Fruit fly (Drosophila melanogaster) whole organism, prepupa: ENCODE data around the gene CG43051.

Experiments used
- CG10631 ChIP-seq: fragments of 200-800 bp; sonication (Bioruptor generic); optimal IDR thresholded peaks from 2 replicates; lab custom pipeline; 2016; ENCODE audit warnings: missing biosample characterization, missing genetic modification characterization
- CG10669 ChIP-seq: fragments of 200-800 bp; sonication (Bioruptor generic); optimal IDR thresholded peaks from 3 replicates; lab custom pipeline; 2018; ENCODE audit warnings: missing biosample characterization, mild to moderate bottlenecking, missing genetic modification characterization, moderate library complexity
- CG11294 ChIP-seq: fragments of 200-800 bp; sonication (Bioruptor generic); IDR thresholded peaks from 2 replicates; pipeline ENCODE4 v1.3.6; 2022; ENCODE audit warnings: missing biosample characterization, missing genetic modification characterization
- CG11762 ChIP-seq: fragments of 200-800 bp; sonication (Bioruptor generic); optimal IDR thresholded peaks from 3 replicates; lab custom pipeline; 2016; ENCODE audit warnings: missing biosample characterization, missing genetic modification characterization; ENCODE audit not compliant: insufficient read depth
- CG11902 ChIP-seq: fragments of 200-800 bp; sonication (Bioruptor generic); optimal IDR thresholded peaks from 3 replicates; lab custom pipeline; 2016; ENCODE audit warnings: missing biosample characterization, missing genetic modification characterization
- CG15336 ChIP-seq: fragments of 200-800 bp; sonication (Bioruptor generic); IDR thresholded peaks from 2 replicates; pipeline ENCODE4 v1.3.6; 2022; ENCODE audit warnings: missing biosample characterization, missing genetic modification characterization
- CG1621 ChIP-seq: fragments of 200-800 bp; sonication (Bioruptor generic); optimal IDR thresholded peaks from 3 replicates; lab custom pipeline; 2018; ENCODE audit warnings: missing biosample characterization, mild to moderate bottlenecking, missing genetic modification characterization
- CG16779 ChIP-seq: fragments of 200-800 bp; sonication (Bioruptor generic); optimal IDR thresholded peaks from 3 replicates; lab custom pipeline; 2017; ENCODE audit warnings: missing biosample characterization, mild to moderate bottlenecking, missing genetic modification characterization
- CG31627 ChIP-seq: fragments of 200-800 bp; sonication (Bioruptor generic); optimal IDR thresholded peaks from 3 replicates; lab custom pipeline; 2016; ENCODE audit warnings: missing biosample characterization, missing genetic modification characterization
- CG32006 ChIP-seq: fragments of 200-800 bp; sonication (Bioruptor generic); optimal IDR thresholded peaks from 3 replicates; lab custom pipeline; 2017; ENCODE audit warnings: missing biosample characterization, mild to moderate bottlenecking, missing genetic modification characterization
- CG34406 ChIP-seq: fragments of 200-800 bp; sonication (Bioruptor generic); optimal IDR thresholded peaks from 3 replicates; lab custom pipeline; 2016; ENCODE audit warnings: missing biosample characterization, missing genetic modification characterization
- CG3919 ChIP-seq: fragments of 200-800 bp; sonication (Bioruptor generic); optimal IDR thresholded peaks from 3 replicates; lab custom pipeline; 2016; ENCODE audit warnings: missing biosample characterization, missing genetic modification characterization
- CG4318 ChIP-seq: fragments of 200-800 bp; sonication (Bioruptor generic); optimal IDR thresholded peaks from 3 replicates; lab custom pipeline; 2017; ENCODE audit warnings: missing biosample characterization, mild to moderate bottlenecking, missing genetic modification characterization
- CG6276 ChIP-seq: fragments of 200-800 bp; sonication (Bioruptor generic); optimal IDR thresholded peaks from 2 replicates; lab custom pipeline; 2017; ENCODE audit warnings: missing biosample characterization, mild to moderate bottlenecking, missing genetic modification characterization
- CG6792 ChIP-seq: fragments of 200-800 bp; sonication (Bioruptor generic); optimal IDR thresholded peaks from 3 replicates; lab custom pipeline; 2016; ENCODE audit warnings: missing biosample characterization, missing genetic modification characterization
- CG6808 ChIP-seq: fragments of 200-800 bp; sonication (Bioruptor generic); optimal IDR thresholded peaks from 3 replicates; lab custom pipeline; 2017; ENCODE audit warnings: missing biosample characterization, missing genetic modification characterization, mild to moderate bottlenecking, moderate library complexity, missing genetic modification reagents
- CG6854 ChIP-seq: fragments of 200-800 bp; sonication (Bioruptor generic); optimal IDR thresholded peaks from 2 replicates; lab custom pipeline; 2017; ENCODE audit warnings: missing biosample characterization, mild to moderate bottlenecking, missing genetic modification characterization
- CG7368 ChIP-seq: fragments of 200-800 bp; sonication (Bioruptor generic); optimal IDR thresholded peaks from 3 replicates; lab custom pipeline; 2016; ENCODE audit warnings: missing biosample characterization, missing genetic modification characterization
- CG9139 ChIP-seq: fragments of 200-800 bp; sonication (Bioruptor generic); optimal IDR thresholded peaks from 3 replicates; lab custom pipeline; 2017; ENCODE audit warnings: missing biosample characterization, mild to moderate bottlenecking, missing genetic modification characterization
- Eip78C ChIP-seq: fragments of 200-800 bp; sonication (Bioruptor generic); peaks from one replicate; lab custom pipeline; 2016; ENCODE audit warnings: missing biosample characterization, missing genetic modification characterization
- Eip93F ChIP-seq: fragments of 200-800 bp; sonication (Bioruptor generic); optimal IDR thresholded peaks from 2 replicates; lab custom pipeline; 2016; ENCODE audit warnings: missing biosample characterization, mild to moderate bottlenecking, missing genetic modification characterization
- Ets21C ChIP-seq: fragments of 200-800 bp; sonication (Bioruptor generic); optimal IDR thresholded peaks from 3 replicates; lab custom pipeline; 2016; ENCODE audit warnings: missing biosample characterization, missing genetic modification characterization
- Ets96B ChIP-seq: fragments of 200-800 bp; optimal IDR thresholded peaks from 2 replicates; lab custom pipeline; 2019; ENCODE audit warnings: missing biosample characterization, mild to moderate bottlenecking, missing genetic modification characterization, moderate library complexity
- Hr38 ChIP-seq: sonication (Bioruptor generic); optimal IDR thresholded peaks from 2 replicates; lab custom pipeline; 2016; ENCODE audit warnings: missing biosample characterization, missing genetic modification characterization
- Hr39 ChIP-seq: fragments of 200-800 bp; sonication (Bioruptor generic); optimal IDR thresholded peaks from 2 replicates; lab custom pipeline; 2016; ENCODE audit warnings: missing biosample characterization, missing genetic modification characterization
- Lpt ChIP-seq: fragments of 200-800 bp; sonication (Bioruptor generic); optimal IDR thresholded peaks from 3 replicates; lab custom pipeline; 2016; ENCODE audit warnings: missing biosample characterization, missing genetic modification characterization
- Met ChIP-seq: fragments of 200-800 bp; sonication (Bioruptor generic); optimal IDR thresholded peaks from 3 replicates; lab custom pipeline; 2016; ENCODE audit warnings: missing biosample characterization, missing genetic modification characterization
- OdsH ChIP-seq: fragments of 200-800 bp; sonication (Bioruptor generic); optimal IDR thresholded peaks from 3 replicates; lab custom pipeline; 2016; ENCODE audit warnings: missing biosample characterization, missing genetic modification characterization
- Sox14 ChIP-seq: fragments of 200-800 bp; sonication (Bioruptor generic); optimal IDR thresholded peaks from 3 replicates; lab custom pipeline; 2016; ENCODE audit warnings: missing biosample characterization, missing genetic modification characterization
- Sox15 ChIP-seq: fragments of 200-800 bp; sonication (Bioruptor generic); optimal IDR thresholded peaks from 3 replicates; lab custom pipeline; 2016; ENCODE audit warnings: missing biosample characterization, missing genetic modification characterization
- achi ChIP-seq: fragments of 200-800 bp; sonication (Bioruptor generic); optimal IDR thresholded peaks from 3 replicates; lab custom pipeline; 2016; ENCODE audit warnings: missing biosample characterization, missing genetic modification characterization
- acj6 ChIP-seq: fragments of 200-800 bp; sonication (Bioruptor generic); optimal IDR thresholded peaks from 3 replicates; lab custom pipeline; 2016; ENCODE audit warnings: missing biosample characterization, missing genetic modification characterization
- cyc ChIP-seq: fragments of 200-800 bp; sonication (Bioruptor generic); optimal IDR thresholded peaks from 3 replicates; lab custom pipeline; 2016; ENCODE audit warnings: missing biosample characterization, missing genetic modification characterization
- dac ChIP-seq: fragments of 200-800 bp; sonication (Bioruptor generic); optimal IDR thresholded peaks from 2 replicates; lab custom pipeline; 2017; ENCODE audit warnings: missing biosample characterization, mild to moderate bottlenecking, missing genetic modification characterization
- eg ChIP-seq: fragments of 200-800 bp; sonication (Bioruptor generic); IDR thresholded peaks from 3 replicates; pipeline ENCODE4 v1.3.6; 2022; ENCODE audit warnings: missing biosample characterization, missing genetic modification characterization
- fd59A ChIP-seq: fragments of 200-800 bp; sonication (Bioruptor generic); optimal IDR thresholded peaks from 2 replicates; lab custom pipeline; 2017; ENCODE audit warnings: missing biosample characterization, mild to moderate bottlenecking, missing genetic modification characterization, missing genetic modification reagents
- fd85E ChIP-seq: fragments of 200-800 bp; sonication (Bioruptor generic); optimal IDR thresholded peaks from 3 replicates; lab custom pipeline; 2016; ENCODE audit warnings: missing biosample characterization, missing genetic modification characterization
- fkh ChIP-seq: fragments of 200-800 bp; sonication (Bioruptor generic); optimal IDR thresholded peaks from 3 replicates; lab custom pipeline; 2017; ENCODE audit warnings: missing biosample characterization, mild to moderate bottlenecking, missing genetic modification characterization, moderate library complexity
- lz ChIP-seq: fragments of 200-800 bp; sonication (Bioruptor generic); optimal IDR thresholded peaks from 3 replicates; lab custom pipeline; 2016; ENCODE audit warnings: missing biosample characterization, missing genetic modification characterization
- net ChIP-seq: fragments of 200-800 bp; sonication (Bioruptor generic); optimal IDR thresholded peaks from 3 replicates; lab custom pipeline; 2016; ENCODE audit warnings: missing biosample characterization, missing genetic modification characterization
- pdm3 ChIP-seq: fragments of 200-800 bp; sonication (Bioruptor generic); optimal IDR thresholded peaks from 3 replicates; lab custom pipeline; 2016; ENCODE audit warnings: missing biosample characterization, missing genetic modification characterization
- salr ChIP-seq, 2 experiments: fragments of 200-800 bp; sonication (Bioruptor generic); optimal IDR thresholded peaks; 3 replicates each; lab custom pipeline; 2016 to 2018; ENCODE audit warnings: missing biosample characterization in 2 of 2, missing genetic modification characterization in 2 of 2, mild to moderate bottlenecking in 1 of 2
- spab ChIP-seq: fragments of 200-800 bp; sonication (Bioruptor generic); optimal IDR thresholded peaks from 2 replicates; lab custom pipeline; 2017; ENCODE audit warnings: missing biosample characterization, mild to moderate bottlenecking, missing genetic modification characterization, missing genetic modification reagents
- svp ChIP-seq: fragments of 200-800 bp; sonication (Bioruptor generic); peaks from one replicate; lab custom pipeline; 2016; ENCODE audit warnings: missing biosample characterization, missing genetic modification characterization
- topi ChIP-seq: fragments of 200-800 bp; sonication (Bioruptor generic); optimal IDR thresholded peaks from 3 replicates; lab custom pipeline; 2016; ENCODE audit warnings: missing biosample characterization, missing genetic modification characterization
- vri ChIP-seq: fragments of 200-800 bp; sonication (Bioruptor generic); optimal IDR thresholded peaks from 3 replicates; lab custom pipeline; 2016; ENCODE audit warnings: missing biosample characterization, mild to moderate bottlenecking, missing genetic modification characterization

Gene CG43051

dm6 chr2L:12482723-12483342, 24.9 kb upstream of the CG43051 start (continued):
- no peak for TF ChIP-seq CG10631
- TF ChIP-seq Ets21C (GFP tag; lab: Kevin White, UChicago): no peak
- TF ChIP-seq CG16779: no peak
- TF ChIP-seq cyc: no peak
- peak; percentile 69 for TF ChIP-seq fkh (GFP tag; lab: Kevin White, UChicago)
- no peak for TF ChIP-seq CG3919
- no peak for TF ChIP-seq CG7368
- TF ChIP-seq fd59A (GFP tag; lab: Kevin White, UChicago): no peak
- TF ChIP-seq spab: no peak
- TF ChIP-seq CG32006: no peak
- no peak for TF ChIP-seq CG11294 (GFP tag; lab: Robert Waterston, UW)
- TF ChIP-seq net (GFP tag; lab: Kevin White, UChicago): peak; percentile 30
- TF ChIP-seq acj6 (GFP tag; lab: Kevin White, UChicago): no peak
- no peak for TF ChIP-seq Hr39 (GFP tag; lab: Kevin White, UChicago)
- TF ChIP-seq CG1621: no peak
- no peak for TF ChIP-seq achi (GFP tag; lab: Kevin White, UChicago)
- no peak for TF ChIP-seq Eip93F (GFP tag; lab: Kevin White, UChicago)
- no peak for TF ChIP-seq Eip78C (GFP tag; lab: Kevin White, UChicago)
- no peak for TF ChIP-seq dac (GFP tag; lab: Kevin White, UChicago)
- TF ChIP-seq Ets96B (tag; lab: Kevin White, UChicago): no peak
- TF ChIP-seq svp: no peak

- TF ChIP-seq fkh (GFP tag; lab: Kevin White, UChicago) (no peak), lz (no peak), Met (no peak), Lpt (no peak), CG32006 (no peak), CG16779 (no peak), Hr38 (no peak), net (GFP tag; lab: Kevin White, UChicago) (no peak), CG6276 (GFP tag; lab: Kevin White, UChicago) (no peak), CG11762 (no peak), achi (GFP tag; lab: Kevin White, UChicago) (no peak), Ets21C (GFP tag; lab: Kevin White, UChicago) (no peak), Sox14 (no peak), spab (no peak), dac (GFP tag; lab: Kevin White, UChicago) (no peak)
Measured at dm6 chr2L:12483519-12483865, 24.2 kb upstream of the CG43051 start.

dm6 chr2L:12483866-12484554, 23.7 kb upstream of the CG43051 start:
- TF ChIP-seq CG10669 (GFP tag; lab: Kevin White, UChicago) (peak; percentile 96), pdm3 (peak; percentile 98), CG9139 (GFP tag; lab: Kevin White, UChicago) (peak; percentile 94), eg (peak; percentile 97), CG15336 (peak; percentile 96), Lpt (peak; percentile 94), Ets96B (tag; lab: Kevin White, UChicago) (peak; percentile 96), CG16779 (peak; percentile 79), OdsH (GFP tag; lab: Kevin White, UChicago) (peak; percentile 98), Met (peak; percentile 96), vri (peak; percentile 94), CG34406 (peak; percentile 97), CG6808 (peak; percentile 95), Ets21C (GFP tag; lab: Kevin White, UChicago) (peak; percentile 97), salr (GFP tag; optimal IDR thresholded peaks at IDR 0.05; lab: Kevin White, UChicago) (peak; percentile 91 to 97), spab (peak; percentile 95), topi (GFP tag; lab: Kevin White, UChicago) (peak; percentile 97), CG6276 (GFP tag; lab: Kevin White, UChicago) (peak; percentile 96), fd85E (peak; percentile 92), fkh (GFP tag; lab: Kevin White, UChicago) (peak; percentile 79), net (GFP tag; lab: Kevin White, UChicago) (peak; percentile 97), fd59A (GFP tag; lab: Kevin White, UChicago) (peak; percentile 95), CG31627 (GFP tag; lab: Kevin White, UChicago) (peak; percentile 98), Eip93F (GFP tag; lab: Kevin White, UChicago) (peak; percentile 82), CG11902 (GFP tag; lab: Kevin White, UChicago) (peak; percentile 95), dac (GFP tag; lab: Kevin White, UChicago) (peak; percentile 92), Sox15 (GFP tag; lab: Kevin White, UChicago) (peak; percentile 96), CG4318 (GFP tag; lab: Kevin White, UChicago) (peak; percentile 93), CG6792 (GFP tag; lab: Kevin White, UChicago) (peak; percentile 96), CG6854 (peak; percentile 92)
